Worm (Caenorhabditis elegans): ENCODE results near the gene C05D12.2.

ce11 chrII:11453639-11454038 lies 35.5 kb downstream of the C05D12.2 start:
- TF ChIP-seq scrt-1 (GFP tag; IDR thresholded peaks at IDR 0.05) (no peak), tbx-11 (GFP tag; IDR thresholded peaks at IDR 0.05) (no peak), B0310.2 (tag; optimal IDR thresholded peaks at IDR 0.05) (no peak), F13C5.2 (tag; optimal IDR thresholded peaks at IDR 0.05) (no peak), tra-4 (tag; optimal IDR thresholded peaks at IDR 0.05) (no peak), hnd-1 (tag; optimal IDR thresholded peaks at IDR 0.05) (no peak)

Measured in whole organism, early embryonic.